Worm (Caenorhabditis elegans): Measurements from ENCODE around the gene F47D12.7.

Gene F47D12.7

DNA sequence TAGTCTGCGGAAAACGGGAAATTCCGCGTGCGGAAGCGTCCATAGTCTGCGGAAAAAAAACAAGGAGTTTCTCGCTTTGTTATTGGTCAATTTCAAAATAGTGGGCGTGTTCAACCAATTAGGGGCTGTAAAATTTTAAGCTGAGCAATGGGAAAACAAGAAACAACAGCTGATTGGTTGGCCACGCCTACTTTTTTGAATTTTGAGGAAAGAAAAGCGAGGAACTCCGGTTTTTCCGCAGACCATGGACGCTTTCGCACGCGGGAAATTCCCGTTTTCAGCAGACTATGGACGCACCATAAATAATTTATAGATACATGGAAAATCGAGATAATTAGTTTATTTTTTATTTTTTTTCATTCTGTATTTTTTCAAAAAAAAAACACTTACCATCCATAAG lies 5.9 kb upstream of the F47D12.7 start:
- peak; percentile 76 for TF ChIP-seq nfyb-1 (GFP tag; IDR thresholded peaks at IDR 0.05)

- TF ChIP-seq snpc-3.4 (tag; optimal IDR thresholded peaks at IDR 0.05) (no peak), hsf-1 (GFP tag; IDR thresholded peaks at IDR 0.05) (no peak), somi-1 (GFP tag; optimal IDR thresholded peaks at IDR 0.05) (no peak), ekl-4 (GFP tag; IDR thresholded peaks at IDR 0.05) (no peak), F22D6.2 (tag; optimal IDR thresholded peaks at IDR 0.05) (no peak), snpc-1.1 (tag; optimal IDR thresholded peaks at IDR 0.05; ENCODE audit: insufficient read depth) (no peak), atf-7 (tag; optimal IDR thresholded peaks at IDR 0.05) (no peak), ccch-3 (GFP tag; optimal IDR thresholded peaks at IDR 0.05) (no peak), F57C9.4 (tag; optimal IDR thresholded peaks at IDR 0.05) (no peak), ztf-25 (GFP tag; IDR thresholded peaks at IDR 0.05) (no peak), rcor-1 (GFP tag; IDR thresholded peaks at IDR 0.05) (no peak), madf-3 (GFP tag; IDR thresholded peaks at IDR 0.05) (no peak), zim-3 (tag; optimal IDR thresholded peaks at IDR 0.05) (no peak), hmg-1.2 (GFP tag; IDR thresholded peaks at IDR 0.05) (no peak)
Observed at ce11 chrIII:6300297-6300696, 4.5 kb upstream of the F47D12.7 start.

DNA sequence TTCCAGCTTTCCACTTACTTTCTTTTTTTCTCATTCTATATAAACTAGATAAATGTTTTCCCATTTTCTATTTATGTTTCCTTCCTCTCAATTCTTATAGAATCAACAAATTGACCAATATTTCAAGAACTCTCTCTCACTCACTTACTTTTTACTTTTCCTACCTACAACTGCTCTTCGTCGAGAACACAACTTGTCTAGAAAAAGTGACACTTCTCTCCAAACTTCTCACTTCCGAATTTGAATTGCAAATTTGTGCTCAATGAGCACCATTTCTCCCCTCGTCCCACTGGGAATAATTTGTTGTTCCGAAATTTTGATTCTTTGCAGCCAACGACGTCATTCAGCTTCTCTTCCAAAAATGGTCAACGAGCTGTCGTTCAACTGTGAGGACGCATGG lies 2.3 kb upstream of the F47D12.7 start, which contains the start of gene F47D12.3:
Gene F47D12.3, plus strand, starts transcription at position 331 of the 400 bp plus-strand sequence.
- no peak for TF ChIP-seq T26A5.8 (tag; optimal IDR thresholded peaks at IDR 0.05)
- no peak for TF ChIP-seq sea-2 (GFP tag; IDR thresholded peaks at IDR 0.05)
- TF ChIP-seq F37B4.10 (GFP tag; IDR thresholded peaks at IDR 0.05) = no peak
- no peak for TF ChIP-seq F52B5.7 (tag; optimal IDR thresholded peaks at IDR 0.05)
- no peak for TF ChIP-seq chd-7 (tag; optimal IDR thresholded peaks at IDR 0.05)
- TF ChIP-seq lin-54 (GFP tag; optimal IDR thresholded peaks at IDR 0.05) = no peak
- no peak for TF ChIP-seq hlh-12 (tag; optimal IDR thresholded peaks at IDR 0.05)
- no peak for TF ChIP-seq athp-1 (tag; optimal IDR thresholded peaks at IDR 0.05)
- TF ChIP-seq B0019.2 (GFP tag; conservative IDR thresholded peaks at IDR 0.05) = no peak
- TF ChIP-seq ztf-6 (GFP tag; IDR thresholded peaks at IDR 0.05) = no peak
- no peak for TF ChIP-seq bed-2 (GFP tag; IDR thresholded peaks at IDR 0.05)
- no peak for TF ChIP-seq tbx-9 (tag; optimal IDR thresholded peaks at IDR 0.05; ENCODE audit: borderline replicate concordance)
- no peak for TF ChIP-seq die-1 (tag; optimal IDR thresholded peaks at IDR 0.05)
- TF ChIP-seq atf-7 (tag; optimal IDR thresholded peaks at IDR 0.05) = no peak
- no peak for TF ChIP-seq K12H6.12 (tag; optimal IDR thresholded peaks at IDR 0.05)
- TF ChIP-seq B0261.1 (tag; optimal IDR thresholded peaks at IDR 0.05) = no peak
- no peak for TF ChIP-seq nhr-179 (tag; optimal IDR thresholded peaks at IDR 0.05)
- TF ChIP-seq attf-6 (GFP tag; IDR thresholded peaks at IDR 0.05) = no peak
- TF ChIP-seq madf-10 (tag; optimal IDR thresholded peaks at IDR 0.05) = no peak

DNA sequence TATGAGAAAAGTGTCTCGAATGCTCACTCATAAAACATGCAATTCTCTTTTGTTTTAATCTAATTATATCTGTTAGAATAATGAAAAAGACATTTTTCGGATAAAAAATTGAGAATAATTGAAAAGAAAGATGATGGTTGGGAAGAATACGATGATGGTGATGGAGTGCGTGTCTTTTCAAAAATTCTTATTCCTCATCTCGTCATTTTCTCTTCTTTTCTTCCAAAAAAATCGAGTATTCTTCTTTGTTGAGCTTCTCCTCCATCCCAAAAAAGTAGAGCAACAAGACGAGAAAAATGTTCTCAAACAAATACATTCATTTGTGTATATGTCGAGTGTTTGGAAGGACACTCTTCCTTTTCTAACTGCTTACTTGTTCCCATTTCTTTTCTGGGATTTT lies 1.8 kb upstream of the F47D12.7 start:
- TF ChIP-seq F57C9.4 (tag; optimal IDR thresholded peaks at IDR 0.05) = no peak
- TF ChIP-seq T26A5.8 (tag; optimal IDR thresholded peaks at IDR 0.05) = no peak
- TF ChIP-seq akir-1 (GFP tag; optimal IDR thresholded peaks at IDR 0.05) = no peak
- TF ChIP-seq Y53F4B.3 (GFP tag; IDR thresholded peaks at IDR 0.05) = no peak
- TF ChIP-seq madf-6 (GFP tag; IDR thresholded peaks at IDR 0.05) = no peak
- TF ChIP-seq die-1 (tag; optimal IDR thresholded peaks at IDR 0.05) = no peak
- no peak for TF ChIP-seq ceh-91 (GFP tag; IDR thresholded peaks at IDR 0.05)
- no peak for TF ChIP-seq zfh-2 (GFP tag; conservative IDR thresholded peaks at IDR 0.05)
- no peak for TF ChIP-seq attf-3 (GFP tag; conservative IDR thresholded peaks at IDR 0.05)
- TF ChIP-seq lin-35 (GFP tag; optimal IDR thresholded peaks at IDR 0.05) = no peak
- no peak for TF ChIP-seq dox-1 (GFP tag; IDR thresholded peaks at IDR 0.05)
